Fruit fly (Drosophila melanogaster) S2 (cell line): ENCODE measurements around the gene Drsl3.

Experiments used
- CG8478 ChIP-seq: fragments of >200 bp; optimal IDR thresholded peaks from 2 replicates; lab custom pipeline; 2018
- CTCF ChIP-seq, 2 experiments: fragments of >200 bp; optimal IDR thresholded peaks; 2 replicates each; lab custom pipeline; 2018

The Drsl3 gene

DNA sequence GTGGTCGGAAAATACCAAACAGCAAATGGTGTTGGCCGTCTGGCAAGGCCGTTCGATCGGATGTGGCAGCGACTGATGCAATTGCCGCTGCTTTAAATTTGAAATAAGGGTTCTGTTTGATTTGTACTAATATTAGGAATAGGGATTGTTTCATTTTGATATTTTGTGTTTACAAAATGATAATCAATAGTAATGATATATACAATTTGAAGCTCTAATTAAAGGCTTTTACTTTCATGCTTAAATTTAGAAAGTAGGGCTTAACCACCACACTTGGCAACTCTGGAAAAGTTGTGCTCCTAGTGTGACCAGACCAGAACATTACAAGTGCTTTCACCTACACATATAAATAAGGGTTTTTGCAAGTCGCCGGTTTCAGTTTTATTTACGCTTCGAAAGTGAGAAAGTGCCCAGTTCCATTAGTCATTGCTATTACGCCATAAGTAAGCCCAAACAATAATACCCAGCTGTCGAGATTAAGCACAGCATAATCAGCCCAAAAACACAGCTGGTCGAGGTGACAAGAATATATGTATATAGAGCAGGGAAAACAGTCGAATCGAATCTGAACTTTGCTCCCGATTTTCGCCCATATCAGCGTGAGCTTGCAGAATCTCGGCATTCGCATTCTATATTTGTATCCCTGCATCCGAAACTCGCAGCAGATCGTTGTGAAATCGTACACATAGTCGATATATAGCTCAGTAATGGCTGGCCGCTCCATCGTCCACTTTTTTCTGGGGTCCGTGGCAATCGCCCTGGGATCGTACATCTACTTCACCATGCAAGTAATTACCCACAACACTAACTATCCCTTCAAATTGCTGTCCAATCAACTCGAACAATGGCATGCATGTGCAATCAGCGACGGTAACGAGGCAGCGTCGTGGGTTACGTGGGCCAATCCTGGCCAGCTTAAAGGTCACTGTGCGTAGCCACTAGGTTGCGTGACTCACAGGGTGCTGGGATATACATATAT lies 11.4 kb downstream of the Drsl3 start, which contains the start of gene Gtpx:
TSS of gene Gtpx (plus strand) at position 341 of the 979 bp plus-strand sequence.
- TF ChIP-seq CTCF (optimal IDR thresholded peaks at IDR 0.05; lab: Kevin White, UChicago), result no peak
- TF ChIP-seq CG8478 (lab: Kevin White, UChicago), result no peak

DNA sequence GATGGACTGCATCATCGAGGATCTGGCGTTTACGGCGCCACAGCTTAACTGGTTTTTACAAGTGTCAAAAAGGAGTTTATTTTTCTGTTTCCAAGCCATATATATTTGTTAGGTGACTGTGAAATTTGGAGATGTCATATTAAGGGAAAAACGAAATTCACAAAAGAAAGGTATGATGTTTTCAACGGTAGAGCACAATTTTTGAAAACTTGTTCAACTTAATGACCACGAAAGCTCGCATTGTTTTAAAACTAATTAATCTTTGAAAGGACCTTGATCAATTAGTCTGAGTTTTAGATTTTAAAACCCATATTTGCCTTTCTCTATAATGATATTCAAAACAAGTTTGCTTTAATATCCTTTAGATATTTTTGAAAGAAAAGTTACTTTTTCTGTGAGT lies 14.0 kb downstream of the Drsl3 start, which contains the start of gene Strip:
TSS of gene Strip (minus strand) at position 101 of the 400 bp plus-strand sequence.
- TF ChIP-seq CTCF (optimal IDR thresholded peaks at IDR 0.05; lab: Kevin White, UChicago), result no peak
- TF ChIP-seq CG8478 (lab: Kevin White, UChicago), result no peak

DNA sequence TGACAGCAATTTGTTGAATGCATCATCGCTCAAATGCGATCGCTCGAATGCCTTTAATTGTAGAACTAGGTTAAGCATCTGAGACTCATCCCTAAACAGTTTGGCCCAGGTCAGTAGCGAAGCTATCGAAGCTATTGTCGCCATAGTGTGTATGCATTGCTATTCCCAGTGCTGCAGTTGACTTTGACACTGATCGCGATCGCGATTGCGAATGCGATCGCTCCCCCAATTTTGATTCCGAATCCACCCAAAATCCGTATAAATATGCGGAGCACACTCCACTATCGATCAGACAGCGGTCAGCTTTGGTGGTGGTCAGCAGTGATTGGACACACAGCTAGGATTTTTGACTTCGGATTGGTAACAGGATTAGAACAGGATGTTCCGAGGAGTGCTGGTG lies 15.0 kb downstream of the Drsl3 start, which contains the start of gene CG14961:
TSS of gene CG14961 (plus strand) at position 301 of the 400 bp plus-strand sequence.
- TF ChIP-seq CG8478 (lab: Kevin White, UChicago), result no peak
- no peak for TF ChIP-seq CTCF (optimal IDR thresholded peaks at IDR 0.05; lab: Kevin White, UChicago)

DNA sequence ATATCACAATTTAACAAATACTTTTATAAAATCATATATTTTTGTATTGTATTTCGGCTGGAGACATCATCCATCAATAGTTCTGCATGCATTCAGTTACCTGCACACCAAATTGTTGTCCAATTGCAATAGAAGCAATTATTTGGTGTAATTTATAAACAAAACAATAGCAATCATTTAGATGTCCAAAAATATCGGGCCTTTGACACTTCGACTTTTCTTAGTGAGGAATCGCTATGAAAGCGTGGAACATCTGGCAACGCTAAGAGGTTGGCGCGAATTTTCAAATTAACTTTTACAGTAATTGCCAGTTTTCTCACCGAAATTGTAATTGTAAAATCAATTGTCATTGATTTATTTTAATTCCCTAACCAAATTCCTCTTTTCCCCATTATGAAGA lies 20.0 kb downstream of the Drsl3 start, which contains the start of gene CG14969:
TSS of gene CG14969 (minus strand) at position 195 of the 400 bp plus-strand sequence.
- TF ChIP-seq CG8478 (lab: Kevin White, UChicago) (no peak), CTCF (optimal IDR thresholded peaks at IDR 0.05; lab: Kevin White, UChicago) (no peak)

DNA sequence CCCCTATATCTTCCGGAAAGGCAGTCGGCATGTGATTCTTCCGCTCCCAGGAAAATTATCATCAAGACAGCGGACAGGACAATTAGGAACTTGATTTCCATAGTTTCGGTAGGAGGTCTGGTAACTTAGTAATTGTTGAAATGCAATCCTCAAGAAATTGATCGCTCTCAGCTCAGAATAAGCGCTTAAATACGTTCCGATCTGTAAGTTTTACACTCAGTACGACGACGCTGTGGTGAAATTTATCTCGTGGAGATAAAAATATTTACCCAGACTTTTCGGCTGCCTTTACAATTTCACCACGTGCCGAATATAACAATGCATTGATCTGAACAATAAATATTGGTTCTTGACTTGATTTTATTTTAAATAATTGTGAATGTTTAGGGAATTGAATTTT lies 20.9 kb downstream of the Drsl3 start, which contains the start of gene Drsl1:
TSS of gene Drsl1 (minus strand) at position 101 of the 400 bp plus-strand sequence.
- TF ChIP-seq CG8478 (lab: Kevin White, UChicago), result no peak
- no peak for TF ChIP-seq CTCF (optimal IDR thresholded peaks at IDR 0.05; lab: Kevin White, UChicago)

dm6 chr3L:3336368-3337164 lies 21.8 kb downstream of the Drsl3 start, which contains the start of the genes Drsl6 and kst:
Gene Drsl6 (minus strand): TSS chr3L:3336418.
Gene kst (plus strand): TSS chr3L:3336860.
- TF ChIP-seq CG8478 (lab: Kevin White, UChicago), result no peak

dm6 chr3L:3337345-3337928 lies 22.6 kb downstream of the Drsl3 start:
- TF ChIP-seq CTCF (optimal IDR thresholded peaks at IDR 0.05; lab: Kevin White, UChicago) (no peak), CG8478 (lab: Kevin White, UChicago) (no peak)

dm6 chr3L:3338028-3338855 lies 23.4 kb downstream of the Drsl3 start:
- TF ChIP-seq CG8478 (lab: Kevin White, UChicago), result no peak
- no peak for TF ChIP-seq CTCF (optimal IDR thresholded peaks at IDR 0.05; lab: Kevin White, UChicago)

dm6 chr3L:3338882-3339590 lies 24.2 kb downstream of the Drsl3 start:
- TF ChIP-seq CTCF (optimal IDR thresholded peaks at IDR 0.05; lab: Kevin White, UChicago), result no peak
- TF ChIP-seq CG8478 (lab: Kevin White, UChicago), result no peak

- no peak for TF ChIP-seq CG8478 (lab: Kevin White, UChicago)
- no peak for TF ChIP-seq CTCF (optimal IDR thresholded peaks at IDR 0.05; lab: Kevin White, UChicago)
Observed at dm6 chr3L:3339695-3340226, 25.0 kb downstream of the Drsl3 start.

DNA sequence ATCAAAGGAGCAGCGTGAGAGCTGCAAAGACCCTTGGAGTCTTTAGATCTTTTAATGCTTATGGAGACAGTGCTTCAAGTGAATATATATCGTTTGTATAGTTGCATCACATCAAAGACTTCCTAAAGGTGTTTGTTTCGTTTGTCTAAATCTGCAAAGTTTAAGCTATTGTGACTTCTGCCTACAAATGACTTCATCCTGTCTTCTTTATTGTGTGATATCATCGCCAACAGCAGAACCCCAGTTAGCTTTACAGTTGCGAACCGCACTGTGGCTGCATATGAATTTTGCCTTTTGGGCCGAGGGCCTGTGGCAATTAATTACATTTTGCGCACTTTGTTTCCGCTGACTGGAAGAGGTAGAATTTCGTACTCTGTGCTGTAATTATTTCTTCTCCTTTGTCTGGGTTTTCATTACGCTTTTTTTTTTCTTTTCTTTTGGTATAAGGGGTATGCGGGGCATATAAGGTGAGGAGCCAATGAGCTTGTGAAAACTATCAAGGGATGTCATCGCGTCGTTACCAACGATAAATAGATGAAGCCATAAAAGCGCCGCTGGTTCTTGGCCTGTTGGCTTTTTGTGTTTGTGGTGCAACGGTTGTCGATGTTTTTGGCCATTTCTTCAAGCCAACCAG lies 27.6 kb downstream of the Drsl3 start:
- TF ChIP-seq CTCF (optimal IDR thresholded peaks at IDR 0.05; lab: Kevin White, UChicago), result no peak
- no peak for TF ChIP-seq CG8478 (lab: Kevin White, UChicago)

dm6 chr3L:3343260-3343659 lies 28.5 kb downstream of the Drsl3 start:
- TF ChIP-seq CTCF (optimal IDR thresholded peaks at IDR 0.05; lab: Kevin White, UChicago) (no peak), CG8478 (lab: Kevin White, UChicago) (no peak)
